Fruit fly (Drosophila melanogaster) whole organism, prepupa: ENCODE measurements around the gene CG4069.
A peak's percentile ranks its signal among the peaks of the same experiment; 100 is the strongest.

Experiments used
- Blimp-1 ChIP-seq: fragments of 200-800 bp; sonication (Bioruptor generic); optimal IDR thresholded peaks from 3 replicates; lab custom pipeline; 2017; ENCODE audit warnings: missing biosample characterization, missing genetic modification characterization, mild to moderate bottlenecking, moderate library complexity, missing genetic modification reagents
- CG16779 ChIP-seq: fragments of 200-800 bp; sonication (Bioruptor generic); optimal IDR thresholded peaks from 3 replicates; lab custom pipeline; 2017; ENCODE audit warnings: missing biosample characterization, mild to moderate bottlenecking, missing genetic modification characterization
- CG8319 ChIP-seq: fragments of 200-800 bp; sonication (Bioruptor generic); optimal IDR thresholded peaks from 3 replicates; lab custom pipeline; 2016; ENCODE audit warnings: missing biosample characterization, missing genetic modification characterization
- Eip75B ChIP-seq: fragments of 200-800 bp; sonication (Bioruptor generic); optimal IDR thresholded peaks from 3 replicates; lab custom pipeline; 2016; ENCODE audit warnings: missing biosample characterization, missing genetic modification characterization
- Gug ChIP-seq: fragments of 200-800 bp; sonication (Bioruptor generic); IDR thresholded peaks from 2 replicates; pipeline ENCODE4 v1.3.6; 2022; ENCODE audit warnings: missing biosample characterization, missing genetic modification characterization
- Hr39 ChIP-seq: fragments of 200-800 bp; sonication (Bioruptor generic); optimal IDR thresholded peaks from 2 replicates; lab custom pipeline; 2016; ENCODE audit warnings: missing biosample characterization, missing genetic modification characterization
- Sox14 ChIP-seq: fragments of 200-800 bp; sonication (Bioruptor generic); optimal IDR thresholded peaks from 3 replicates; lab custom pipeline; 2016; ENCODE audit warnings: missing biosample characterization, missing genetic modification characterization
- achi ChIP-seq: fragments of 200-800 bp; sonication (Bioruptor generic); optimal IDR thresholded peaks from 3 replicates; lab custom pipeline; 2016; ENCODE audit warnings: missing biosample characterization, missing genetic modification characterization
- acj6 ChIP-seq: fragments of 200-800 bp; sonication (Bioruptor generic); optimal IDR thresholded peaks from 3 replicates; lab custom pipeline; 2016; ENCODE audit warnings: missing biosample characterization, missing genetic modification characterization
- dsx ChIP-seq: fragments of 200-800 bp; optimal IDR thresholded peaks from 3 replicates; lab custom pipeline; 2019; ENCODE audit warnings: missing biosample characterization, mild to moderate bottlenecking, missing genetic modification characterization, moderate library complexity; ENCODE audit not compliant: poor library complexity, severe bottlenecking
- eg ChIP-seq: fragments of 200-800 bp; sonication (Bioruptor generic); IDR thresholded peaks from 3 replicates; pipeline ENCODE4 v1.3.6; 2022; ENCODE audit warnings: missing biosample characterization, missing genetic modification characterization
- lz ChIP-seq: fragments of 200-800 bp; sonication (Bioruptor generic); optimal IDR thresholded peaks from 3 replicates; lab custom pipeline; 2016; ENCODE audit warnings: missing biosample characterization, missing genetic modification characterization
- topi ChIP-seq: fragments of 200-800 bp; sonication (Bioruptor generic); optimal IDR thresholded peaks from 3 replicates; lab custom pipeline; 2016; ENCODE audit warnings: missing biosample characterization, missing genetic modification characterization
- vri ChIP-seq: fragments of 200-800 bp; sonication (Bioruptor generic); optimal IDR thresholded peaks from 3 replicates; lab custom pipeline; 2016; ENCODE audit warnings: missing biosample characterization, mild to moderate bottlenecking, missing genetic modification characterization

- TF ChIP-seq CG16779 (tag; lab: Kevin White, UChicago) (no peak), Eip75B (GFP tag; lab: Kevin White, UChicago) (no peak), Sox14 (GFP tag; lab: Kevin White, UChicago) (peak; percentile 77), topi (peak; percentile 39), lz (GFP tag; lab: Kevin White, UChicago) (no peak), Gug (GFP tag; lab: Robert Waterston, UW) (peak; percentile 38; the same call in 1 of the 2 replicates), acj6 (GFP tag; lab: Kevin White, UChicago) (no peak), vri (GFP tag; lab: Kevin White, UChicago) (no peak), CG8319 (GFP tag; lab: Kevin White, UChicago) (no peak), Blimp-1 (GFP tag; lab: Kevin White, UChicago) (no peak), eg (GFP tag; lab: Robert Waterston, UW) (no peak), Hr39 (GFP tag; lab: Kevin White, UChicago) (peak; percentile 41), dsx (GFP tag; lab: Kevin White, UChicago) (peak; percentile 27), achi (GFP tag; lab: Kevin White, UChicago) (no peak)
Measured at dm6 chr3L:12572366-12572765, 35.3 kb upstream of the CG4069 start, which contains the start of gene sowah.
